Fruit fly (Drosophila melanogaster) whole organism, wandering third instar larva: ENCODE results near the gene RhoGAP18B.

ENCODE experiments used
- Abd-B ChIP-seq: fragments of >200 bp; optimal IDR thresholded peaks from 2 replicates; lab custom pipeline; 2017; ENCODE audit warnings: missing biosample characterization, missing genetic modification characterization
- CG32264 ChIP-seq: fragments of 200-800 bp; sonication (Bioruptor generic); optimal IDR thresholded peaks from 2 replicates; lab custom pipeline; 2016; ENCODE audit warnings: missing biosample characterization, missing genetic modification characterization
- CG9705 ChIP-seq: fragments of 200-800 bp; sonication (Bioruptor generic); optimal IDR thresholded peaks from 2 replicates; lab custom pipeline; 2018; ENCODE audit warnings: missing biosample characterization, mild to moderate bottlenecking, missing genetic modification characterization
- CrebA ChIP-seq: fragments of 200-800 bp; sonication (Bioruptor generic); optimal IDR thresholded peaks from 2 replicates; lab custom pipeline; 2016; ENCODE audit warnings: missing biosample characterization, mild to moderate bottlenecking, missing genetic modification characterization, borderline replicate concordance
- Dif ChIP-seq: fragments of 200-275, 200-300 bp; sonication (Bioruptor generic); optimal IDR thresholded peaks from 2 replicates; lab custom pipeline; 2018; ENCODE audit warnings: missing biosample characterization, missing genetic modification characterization; ENCODE audit not compliant: partially characterized antibody
- GATAd ChIP-seq: sonication (Bioruptor generic); optimal IDR thresholded peaks from 2 replicates; lab custom pipeline; 2016; ENCODE audit warnings: missing biosample characterization, missing genetic modification characterization
- HLH106 ChIP-seq: fragments of 200-800 bp; optimal IDR thresholded peaks from 3 replicates; lab custom pipeline; 2019; ENCODE audit warnings: missing biosample characterization, mild to moderate bottlenecking, missing genetic modification characterization, moderate library complexity
- Hnf4 ChIP-seq: fragments of 200-800 bp; sonication (Bioruptor generic); optimal IDR thresholded peaks from 2 replicates; lab custom pipeline; 2016; ENCODE audit warnings: missing biosample characterization, mild to moderate bottlenecking, missing genetic modification characterization
- Hr78 ChIP-seq: fragments of >200 bp; optimal IDR thresholded peaks from 2 replicates; lab custom pipeline; 2017; ENCODE audit warnings: missing biosample characterization, missing genetic modification characterization
- Hr83 ChIP-seq: fragments of 200-300 bp; sonication (Bioruptor generic); optimal IDR thresholded peaks from 2 replicates; lab custom pipeline; 2016; ENCODE audit warnings: missing biosample characterization, mild to moderate bottlenecking, missing genetic modification characterization, moderate library complexity; ENCODE audit not compliant: poor library complexity, severe bottlenecking
- Jra ChIP-seq: sonication (Bioruptor generic); optimal IDR thresholded peaks from 2 replicates; lab custom pipeline; 2016; ENCODE audit warnings: missing biosample characterization, missing genetic modification characterization
- Mio ChIP-seq: sonication (Bioruptor generic); optimal IDR thresholded peaks from 2 replicates; lab custom pipeline; 2016; ENCODE audit warnings: missing biosample characterization, missing genetic modification characterization
- Myc ChIP-seq: fragments of >200 bp; optimal IDR thresholded peaks from 2 replicates; lab custom pipeline; 2017
- OdsH ChIP-seq: fragments of 200-800 bp; sonication (Bioruptor generic); optimal IDR thresholded peaks from 2 replicates; lab custom pipeline; 2016; ENCODE audit warnings: missing biosample characterization, mild to moderate bottlenecking, missing genetic modification characterization
- Rel ChIP-seq, 2 experiments: fragments of 200-800 bp; sonication (Bioruptor generic) in 1 of 2; optimal IDR thresholded peaks; 2 replicates in 1 of 2; 3 replicates in 1 of 2; lab custom pipeline; 2016 to 2019; ENCODE audit warnings: mild to moderate bottlenecking in 2 of 2, missing biosample characterization in 2 of 2, missing genetic modification characterization in 2 of 2, moderate library complexity in 1 of 2
- Sp1 ChIP-seq: fragments of 200-800 bp; sonication (Bioruptor generic); optimal IDR thresholded peaks from 3 replicates; lab custom pipeline; 2019; ENCODE audit warnings: missing biosample characterization, mild to moderate bottlenecking, missing genetic modification characterization, moderate library complexity
- br ChIP-seq: fragments of 200-800 bp; sonication (Bioruptor generic); optimal IDR thresholded peaks from 2 replicates; lab custom pipeline; 2016; ENCODE audit warnings: missing biosample characterization, missing genetic modification characterization
- dl ChIP-seq, 2 experiments: fragments of 175-275, 200-275 bp in 1 of 2; fragments of 200-275 bp in 1 of 2; sonication (Bioruptor generic); optimal IDR thresholded peaks; lab custom pipeline; 2018; ENCODE audit warnings: mild to moderate bottlenecking in 2 of 2, missing biosample characterization in 2 of 2, missing genetic modification characterization in 2 of 2, moderate library complexity in 2 of 2; ENCODE audit not compliant: partially characterized antibody in 2 of 2, insufficient read depth in 1 of 2
- dmrt93B ChIP-seq: fragments of 200-800 bp; sonication (Bioruptor generic); optimal IDR thresholded peaks from 2 replicates; lab custom pipeline; 2018; ENCODE audit warnings: missing biosample characterization, mild to moderate bottlenecking, missing genetic modification characterization
- dsf ChIP-seq: sonication (Bioruptor generic); optimal IDR thresholded peaks from 2 replicates; lab custom pipeline; 2016; ENCODE audit warnings: missing biosample characterization, missing genetic modification characterization, borderline replicate concordance
- ey ChIP-seq: fragments of 200-800 bp; sonication (Bioruptor generic); optimal IDR thresholded peaks from 2 replicates; lab custom pipeline; 2016; ENCODE audit warnings: missing biosample characterization, missing genetic modification characterization
- foxo ChIP-seq, 2 experiments: fragments of 200-800 bp; sonication (Bioruptor generic); optimal IDR thresholded peaks; 2 replicates in 1 of 2; 3 replicates in 1 of 2; lab custom pipeline; 2016 to 2017; ENCODE audit warnings: missing biosample characterization in 2 of 2, missing genetic modification characterization in 2 of 2
- fru ChIP-seq: fragments of 200-800 bp; sonication (Bioruptor generic); optimal IDR thresholded peaks from 3 replicates; lab custom pipeline; 2016; ENCODE audit warnings: missing biosample characterization, mild to moderate bottlenecking, missing genetic modification characterization
- h ChIP-seq: fragments of 200-800 bp; sonication (Bioruptor generic); optimal IDR thresholded peaks from 3 replicates; lab custom pipeline; 2016; ENCODE audit warnings: missing biosample characterization, mild to moderate bottlenecking, missing genetic modification characterization
- jim ChIP-seq: fragments of 175-275, 200-325 bp; sonication (Bioruptor generic); optimal IDR thresholded peaks from 2 replicates; lab custom pipeline; 2016; ENCODE audit warnings: missing biosample characterization, mild to moderate bottlenecking, missing genetic modification characterization
- lola ChIP-seq: fragments of >200 bp; optimal IDR thresholded peaks from 2 replicates; lab custom pipeline; 2017; ENCODE audit warnings: missing biosample characterization, missing genetic modification characterization
- pan ChIP-seq: fragments of >200 bp; optimal IDR thresholded peaks from 2 replicates; lab custom pipeline; 2017
- psq ChIP-seq: fragments of 200-800 bp; sonication (Bioruptor generic); optimal IDR thresholded peaks from 3 replicates; lab custom pipeline; 2017; ENCODE audit warnings: missing biosample characterization, mild to moderate bottlenecking, missing genetic modification characterization, moderate library complexity
- rgr ChIP-seq: fragments of 200-800 bp; sonication (Bioruptor generic); optimal IDR thresholded peaks from 3 replicates; lab custom pipeline; 2016; ENCODE audit warnings: missing biosample characterization, mild to moderate bottlenecking, missing genetic modification characterization
- sage ChIP-seq: fragments of 200-800 bp; sonication (Bioruptor generic); optimal IDR thresholded peaks from 2 replicates; lab custom pipeline; 2016; ENCODE audit warnings: missing biosample characterization, mild to moderate bottlenecking, missing genetic modification characterization
- sv ChIP-seq: fragments of 200-800 bp; sonication (Bioruptor generic); optimal IDR thresholded peaks from 3 replicates; lab custom pipeline; 2016; ENCODE audit warnings: missing biosample characterization, missing genetic modification characterization
- usp ChIP-seq: fragments of >200 bp; optimal IDR thresholded peaks from 2 replicates; lab custom pipeline; 2017; ENCODE audit warnings: missing biosample characterization, missing genetic modification characterization
- woc ChIP-seq: sonication (Bioruptor generic); optimal IDR thresholded peaks from 2 replicates; lab custom pipeline; 2016; ENCODE audit warnings: missing biosample characterization, mild to moderate bottlenecking, missing genetic modification characterization

RhoGAP18B gene

DNA sequence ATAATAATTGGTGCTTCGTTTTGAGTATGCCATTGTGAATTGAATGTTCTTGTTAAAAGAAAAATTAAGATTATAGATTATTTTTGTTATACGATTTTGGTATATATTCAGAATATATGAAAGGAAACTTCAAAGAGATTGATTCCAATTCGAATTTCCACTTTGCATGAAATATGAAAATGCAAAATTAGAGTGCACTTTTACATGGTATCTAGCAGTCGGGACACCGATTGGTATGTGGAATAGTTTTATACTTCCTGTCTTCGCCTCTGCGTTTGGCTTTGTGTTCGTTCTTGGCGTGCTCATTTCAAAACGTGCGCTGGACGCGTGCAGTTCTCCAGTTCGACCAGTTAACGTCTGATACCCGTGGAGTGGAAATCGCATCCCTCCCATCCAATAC lies 16.2 kb upstream of the RhoGAP18B start, which contains the start of gene CG33253:
Gene CG33253 (plus strand): TSS at position 301 of the 400 bp plus-strand sequence.
- TF ChIP-seq Myc (lab: Kevin White, UChicago) (no peak), jim (GFP tag; lab: Kevin White, UChicago) (no peak), GATAd (GFP tag; lab: Kevin White, UChicago) (no peak), Hr78 (GFP tag; lab: Kevin White, UChicago) (no peak), Abd-B (GFP tag; lab: Kevin White, UChicago) (no peak), CG32264 (GFP tag; lab: Kevin White, UChicago) (no peak)
- TF ChIP-seq, all 38 proteins: peak for 0

DNA sequence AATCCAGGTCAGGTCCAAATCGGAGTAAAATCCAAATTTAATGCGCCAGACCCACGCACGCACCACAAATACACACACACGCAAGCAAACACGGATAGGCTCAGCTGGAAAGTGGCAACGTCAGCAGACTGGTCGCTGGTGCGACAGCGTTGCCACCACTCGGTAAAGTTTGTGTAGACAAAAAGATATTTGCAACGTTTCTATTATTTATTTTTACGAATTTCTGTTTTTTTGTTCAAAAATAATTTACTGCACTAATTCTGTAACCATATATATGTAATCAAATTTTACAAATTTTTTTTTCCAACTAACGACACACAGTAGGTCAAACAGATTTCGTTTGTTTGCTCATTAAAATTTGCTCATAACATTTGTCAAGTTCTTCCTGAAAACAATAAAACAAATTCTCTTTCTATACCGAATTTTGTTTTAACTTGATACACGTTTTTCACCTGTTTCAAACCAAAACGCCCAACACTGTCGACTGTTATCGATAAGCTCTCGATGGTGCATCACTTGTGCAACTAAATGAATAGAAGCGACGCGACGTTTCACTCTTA lies 12.9 kb upstream of the RhoGAP18B start, which contains the start of the genes CG7556 and CG7453:
Gene CG7556 (minus strand): TSS at position 135 of the 560 bp plus-strand sequence.
Gene CG7453 (plus strand): TSS at position 478 of the 560 bp plus-strand sequence.
- TF ChIP-seq ey (peak; percentile 78), HLH106 (peak; percentile 76), OdsH (GFP tag; lab: Kevin White, UChicago) (peak; percentile 59), GATAd (GFP tag; lab: Kevin White, UChicago) (peak; percentile 51), CG9705 (GFP tag; lab: Kevin White, UChicago) (peak; percentile 59), Dif (no peak), woc (GFP tag; lab: Kevin White, UChicago) (peak; percentile 84), br (peak; percentile 77), lola (GFP tag; lab: Kevin White, UChicago) (no peak), Jra (GFP tag; lab: Kevin White, UChicago) (peak; percentile 85), dl (GFP tag; optimal IDR thresholded peaks at IDR 0.05; lab: Kevin White, UChicago; ENCODE audit: insufficient read depth in 1 of 2, partially characterized antibody in 2 of 2) (no peak), dsf (peak; percentile 62), sv (peak; percentile 65), psq (peak; percentile 72), jim (GFP tag; lab: Kevin White, UChicago) (no peak), fru (GFP tag; lab: Kevin White, UChicago) (peak; percentile 82), Myc (lab: Kevin White, UChicago) (peak; percentile 87), CrebA (GFP tag; lab: Kevin White, UChicago) (no peak), h (GFP tag; lab: Kevin White, UChicago) (peak; percentile 82), Hnf4 (GFP tag; lab: Kevin White, UChicago) (no peak), Hr78 (GFP tag; lab: Kevin White, UChicago) (no peak), foxo (GFP tag; optimal IDR thresholded peaks at IDR 0.05; lab: Kevin White, UChicago) (peak in 1 of 2 experiments; percentile 85), Hr83 (no peak), Sp1 (GFP tag; lab: Kevin White, UChicago) (peak; percentile 75), sage (no peak), usp (GFP tag; lab: Kevin White, UChicago) (no peak), Rel (GFP tag; optimal IDR thresholded peaks at IDR 0.05; lab: Kevin White, UChicago) (no peak), Rel (tag; optimal IDR thresholded peaks at IDR 0.05; lab: Kevin White, UChicago) (peak; percentile 12), CG32264 (GFP tag; lab: Kevin White, UChicago) (no peak), pan (lab: Kevin White, UChicago) (no peak), Mio (GFP tag; lab: Kevin White, UChicago) (no peak), rgr (GFP tag; lab: Kevin White, UChicago) (peak; percentile 78), dmrt93B (GFP tag; lab: Kevin White, UChicago) (peak; percentile 58)

DNA sequence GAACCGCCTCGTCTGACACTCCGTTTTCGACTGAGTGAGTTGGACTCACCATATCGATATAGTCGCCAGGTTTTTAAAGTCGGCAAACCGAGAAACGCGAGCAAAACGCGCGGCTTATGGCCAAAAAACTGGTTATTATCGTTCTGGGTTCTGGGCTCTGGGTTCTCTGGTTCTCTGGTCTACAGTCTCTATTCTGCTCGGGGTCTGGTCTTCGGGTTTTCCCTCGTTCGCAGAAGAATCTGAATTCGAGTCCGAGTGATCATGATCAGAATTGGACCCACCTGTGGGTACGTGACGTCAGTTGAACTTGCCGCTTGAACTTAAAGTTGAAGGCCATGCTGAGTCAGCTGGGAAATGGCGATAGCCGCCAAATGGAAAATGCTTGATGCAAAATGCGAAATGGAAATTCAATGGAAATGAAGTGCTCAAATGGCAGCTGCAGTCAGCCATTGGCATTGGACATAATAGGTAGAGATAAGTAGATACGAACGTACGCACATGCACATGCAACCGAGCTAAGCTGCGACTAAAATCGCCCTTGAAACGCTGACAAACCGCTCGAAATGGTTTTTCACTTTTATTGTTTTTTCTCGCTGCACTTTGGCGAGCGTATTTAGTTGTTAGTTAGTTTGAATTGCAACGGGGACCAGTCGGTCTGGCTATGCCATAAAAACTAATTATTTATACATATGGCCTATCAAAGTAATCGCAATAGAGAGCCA lies 8.1 kb upstream of the RhoGAP18B start, which contains the start of gene CG33939:
Gene CG33939 (minus strand): TSS at position 51 of the 722 bp plus-strand sequence.
- TF ChIP-seq usp (GFP tag; lab: Kevin White, UChicago) (no peak), Rel (GFP tag; optimal IDR thresholded peaks at IDR 0.05; lab: Kevin White, UChicago) (no peak), Rel (tag; optimal IDR thresholded peaks at IDR 0.05; lab: Kevin White, UChicago) (peak; percentile 31), Myc (lab: Kevin White, UChicago) (peak; percentile 77), ey (no peak)
- TF ChIP-seq, all 38 proteins: peak for 2
